Worm (Caenorhabditis elegans) whole organism, L1 larva: ENCODE measurements around the gene F38B7.10.

Experiments
- C04F5.9 ChIP-seq: sonication (generic microtip); optimal IDR thresholded peaks from 2 replicates; lab custom pipeline; 2016; ENCODE audit warnings: missing genetic modification characterization, missing compliant biosample characterization
- F16B12.6 ChIP-seq: fragments of 150-350 bp; optimal IDR thresholded peaks from 2 replicates; lab custom pipeline; 2014; ENCODE audit warnings: missing biosample characterization, missing genetic modification characterization
- aha-1 ChIP-seq: fragments of 150-350 bp; optimal IDR thresholded peaks from 2 replicates; lab custom pipeline; 2014; ENCODE audit warnings: missing biosample characterization, missing genetic modification characterization
- ama-1 ChIP-seq: fragments of 150-350 bp; optimal IDR thresholded peaks from 2 replicates; lab custom pipeline; 2014
- blmp-1 ChIP-seq: fragments of 150-350 bp; optimal IDR thresholded peaks from 2 replicates; lab custom pipeline; 2014; ENCODE audit warnings: missing biosample characterization, missing genetic modification characterization
- ceh-63 ChIP-seq: fragments of 200-800 bp; sonication (Bioruptor generic); optimal IDR thresholded peaks from 2 replicates; lab custom pipeline; 2018; ENCODE audit warnings: mild to moderate bottlenecking, missing genetic modification characterization, missing compliant biosample characterization
- ceh-8 ChIP-seq: fragments of 200-800 bp; sonication (Bioruptor generic); optimal IDR thresholded peaks from 2 replicates; lab custom pipeline; 2018; ENCODE audit warnings: mild to moderate bottlenecking, missing genetic modification characterization, moderate library complexity, missing compliant biosample characterization
- ceh-82 ChIP-seq, 3 experiments: fragments of 150-350 bp in 1 of 3; sonication (generic microtip) in 2 of 3; optimal IDR thresholded peaks; 2 replicates each; lab custom pipeline; 2014 to 2017; ENCODE audit warnings: missing biosample characterization in 3 of 3, missing genetic modification characterization in 3 of 3
- ces-1 ChIP-seq: fragments of 150-350 bp; optimal IDR thresholded peaks from 2 replicates; lab custom pipeline; 2014; ENCODE audit warnings: missing biosample characterization, missing genetic modification reagents, missing genetic modification characterization
- dpl-1 ChIP-seq, 3 experiments: fragments of 150-350 bp in 2 of 3; sonication (generic microtip) in 1 of 3; optimal IDR thresholded peaks; 2 replicates each; lab custom pipeline; 2014 to 2017; ENCODE audit warnings: missing biosample characterization in 3 of 3, missing genetic modification characterization in 3 of 3, missing genetic modification reagents in 3 of 3
- efl-1 ChIP-seq, 4 experiments: fragments of 150-350 bp; optimal IDR thresholded peaks in 3 of 4; peaks in 1 of 4; 1 replicate in 1 of 4; 2 replicates in 3 of 4; lab custom pipeline; 2014; ENCODE audit warnings: missing biosample characterization in 2 of 4, missing genetic modification characterization in 2 of 4, missing genetic modification reagents in 2 of 4
- egl-13 ChIP-seq: sonication (generic microtip); optimal IDR thresholded peaks from 2 replicates; lab custom pipeline; 2016; ENCODE audit warnings: missing genotype, missing genetic modification reagents, missing genetic modification characterization, missing compliant biosample characterization
- fkh-4 ChIP-seq: sonication (generic microtip); optimal IDR thresholded peaks from 2 replicates; lab custom pipeline; 2016; ENCODE audit warnings: missing compliant biosample characterization, missing genetic modification characterization, borderline replicate concordance
- fkh-8 ChIP-seq: sonication (generic microtip); optimal IDR thresholded peaks from 2 replicates; lab custom pipeline; 2016; ENCODE audit warnings: mild to moderate bottlenecking, missing genetic modification characterization, missing compliant biosample characterization
- hpl-2 ChIP-seq: fragments of 150-350 bp; optimal IDR thresholded peaks from 2 replicates; lab custom pipeline; 2014; ENCODE audit warnings: missing biosample characterization, missing genetic modification reagents, missing genetic modification characterization
- lin-14 ChIP-seq: fragments of 200-800 bp; sonication (Bioruptor generic); optimal IDR thresholded peaks from 2 replicates; lab custom pipeline; 2018; ENCODE audit warnings: mild to moderate bottlenecking, missing genetic modification characterization, moderate library complexity, missing compliant biosample characterization
- lin-15B ChIP-seq: fragments of 150-350 bp; sonication (generic microtip); optimal IDR thresholded peaks from 3 replicates; lab custom pipeline; 2014; ENCODE audit warnings: missing biosample characterization, missing genetic modification characterization
- mdl-1 ChIP-seq, 2 experiments: fragments of 150-350 bp; optimal IDR thresholded peaks; 2 replicates each; lab custom pipeline; 2014 to 2017; ENCODE audit warnings: missing biosample characterization in 2 of 2, missing genetic modification characterization in 2 of 2, inconsistent platforms in 1 of 2
- nhr-11 ChIP-seq: fragments of 150-350 bp; optimal IDR thresholded peaks from 2 replicates; lab custom pipeline; 2014; ENCODE audit warnings: missing biosample characterization, missing genetic modification characterization
- nhr-20 ChIP-seq: sonication (generic microtip); optimal IDR thresholded peaks from 2 replicates; lab custom pipeline; 2016; ENCODE audit warnings: mild to moderate bottlenecking, missing genetic modification characterization, missing compliant biosample characterization
- nhr-237 ChIP-seq: fragments of 150-350 bp; optimal IDR thresholded peaks from 2 replicates; lab custom pipeline; 2014; ENCODE audit warnings: missing biosample characterization, missing genetic modification characterization
- nhr-77 ChIP-seq: fragments of 150-350 bp; optimal IDR thresholded peaks from 2 replicates; lab custom pipeline; 2014; ENCODE audit warnings: missing biosample characterization, missing genetic modification characterization
- nhr-85 ChIP-seq: sonication (generic microtip); peaks from one replicate; lab custom pipeline; 2016; ENCODE audit warnings: missing genetic modification characterization, inconsistent platforms, missing compliant biosample characterization
- pax-3 ChIP-seq: fragments of 200-800 bp; sonication (Bioruptor generic); optimal IDR thresholded peaks from 2 replicates; lab custom pipeline; 2018; ENCODE audit warnings: mild to moderate bottlenecking, missing genetic modification characterization, moderate library complexity, missing compliant biosample characterization
- pqm-1 ChIP-seq: sonication (generic microtip); optimal IDR thresholded peaks from 3 replicates; lab custom pipeline; 2017; ENCODE audit warnings: missing biosample characterization, missing genetic modification characterization
- snu-23 ChIP-seq: sonication (generic microtip); optimal IDR thresholded peaks from 2 replicates; lab custom pipeline; 2016; ENCODE audit warnings: missing genetic modification characterization, missing compliant biosample characterization
- sptf-1 ChIP-seq: fragments of 150-350 bp; optimal IDR thresholded peaks from 2 replicates; lab custom pipeline; 2014; ENCODE audit warnings: missing biosample characterization, missing genetic modification characterization
- unc-30 ChIP-seq: sonication (generic microtip); optimal IDR thresholded peaks from 2 replicates; lab custom pipeline; 2017; ENCODE audit warnings: missing biosample characterization, missing genetic modification characterization
- unc-62 ChIP-seq: fragments of 150-350 bp; optimal IDR thresholded peaks from 2 replicates; lab custom pipeline; 2014; ENCODE audit warnings: missing biosample characterization, missing genetic modification reagents, missing genetic modification characterization
- unc-98 ChIP-seq: fragments of 200-800 bp; sonication (Bioruptor generic); IDR thresholded peaks from 2 replicates; pipeline ENCODE4 v1.3.6; 2022; ENCODE audit warnings: missing genetic modification characterization, missing compliant biosample characterization
- zag-1 ChIP-seq: fragments of 150-350 bp; optimal IDR thresholded peaks from 2 replicates; lab custom pipeline; 2014; ENCODE audit warnings: missing biosample characterization, missing genetic modification characterization
- zip-4 ChIP-seq: fragments of 200-800 bp; sonication (Bioruptor generic); optimal IDR thresholded peaks from 2 replicates; lab custom pipeline; 2018; ENCODE audit warnings: mild to moderate bottlenecking, missing genetic modification characterization, moderate library complexity, missing compliant biosample characterization

The F38B7.10 gene

ce11 chrV:11545227-11545626 lies at the start of gene F38B7.10:
Gene F38B7.10, plus strand, starts transcription at chrV:11545527.
- peak; percentile 24 for TF ChIP-seq fkh-8 (tag; lab: Kevin White, UChicago)
- no peak for TF ChIP-seq aha-1 (tag; lab: Kevin White, UChicago)
- TF ChIP-seq nhr-85 (tag; lab: Kevin White, UChicago): peak; percentile 48
- TF ChIP-seq, all 84 proteins: peak for 2

- no peak for TF ChIP-seq hpl-2 (GFP tag; lab: Kevin White, UChicago)
- no peak for TF ChIP-seq lin-15B
These were observed 49.0 kb upstream of the F38B7.10 start, which contains the start of gene htrl-1 for ce11 chrV:11496283-11496682. Gene htrl-1, minus strand, starts transcription at chrV:11496383.

- TF ChIP-seq ceh-8 (GFP tag; lab: Kevin White, UChicago): no peak
- no peak for TF ChIP-seq fkh-4 (tag; lab: Kevin White, UChicago)
- no peak for TF ChIP-seq unc-62 (GFP tag; lab: Kevin White, UChicago)
- no peak for TF ChIP-seq nhr-20 (tag; lab: Kevin White, UChicago)
- TF ChIP-seq snu-23: no peak
These were observed 47.9 kb upstream of the F38B7.10 start for ce11 chrV:11497475-11497874.

- TF ChIP-seq lin-14 (GFP tag; lab: Kevin White, UChicago) (peak; percentile 48), blmp-1 (tag; lab: Kevin White, UChicago) (peak; percentile 40), C04F5.9 (tag; lab: Kevin White, UChicago) (no peak), nhr-237 (tag; lab: Kevin White, UChicago) (no peak), ama-1 (no peak), zip-4 (no peak), pqm-1 (tag; lab: Kevin White, UChicago) (no peak), pax-3 (tag; lab: Kevin White, UChicago) (no peak), unc-98 (GFP tag; lab: Robert Waterston, UW) (no peak), sptf-1 (tag; lab: Kevin White, UChicago) (no peak), dpl-1 (GFP tag; optimal IDR thresholded peaks at IDR 0.05; lab: Kevin White, UChicago) (no peak), egl-13 (tag; lab: Kevin White, UChicago) (no peak), F16B12.6 (tag; lab: Kevin White, UChicago) (no peak), mdl-1 (tag; optimal IDR thresholded peaks at IDR 0.05; lab: Kevin White, UChicago) (no peak), ceh-63 (no peak), nhr-77 (tag; lab: Kevin White, UChicago) (no peak)
These were observed 45.5 kb upstream of the F38B7.10 start for ce11 chrV:11499786-11500185.

ce11 chrV:11500980-11501379 lies 44.3 kb upstream of the F38B7.10 start:
- TF ChIP-seq hpl-2 (GFP tag; lab: Kevin White, UChicago): no peak
- TF ChIP-seq ceh-82 (tag; optimal IDR thresholded peaks at IDR 0.05; lab: Kevin White, UChicago): no peak
- no peak for TF ChIP-seq unc-30
- TF ChIP-seq nhr-11 (tag; lab: Kevin White, UChicago): no peak
- TF ChIP-seq sptf-1 (tag; lab: Kevin White, UChicago): no peak
- peak; percentile 33 for TF ChIP-seq blmp-1 (tag; lab: Kevin White, UChicago)
- no peak for TF ChIP-seq zip-4
- no peak for TF ChIP-seq ces-1 (GFP tag; lab: Kevin White, UChicago)
- no peak for TF ChIP-seq zag-1 (tag; lab: Kevin White, UChicago)
- no peak for TF ChIP-seq efl-1 (optimal IDR thresholded peaks at IDR 0.05; lab: Kevin White, UChicago)
- TF ChIP-seq efl-1 (GFP tag; optimal IDR thresholded peaks at IDR 0.05 in 1 of 2; lab: Kevin White, UChicago): peak in 1 of 2 experiments; percentile 64
- TF ChIP-seq, all 84 proteins: peak for 2
